Worm (Caenorhabditis elegans) whole organism, L4 larva: ENCODE measurements around the gene K04C1.3.

Experiments
- F37D6.2 ChIP-seq: sonication (generic microtip); optimal IDR thresholded peaks from 2 replicates; lab custom pipeline; 2016; ENCODE audit warnings: mild to moderate bottlenecking, missing genetic modification characterization, missing compliant biosample characterization
- F44E2.7 ChIP-seq: fragments of 200-800 bp; sonication (Bioruptor generic); IDR thresholded peaks from 2 replicates; pipeline ENCODE4 v2.1.2; 2022; ENCODE audit warnings: missing genetic modification characterization, missing compliant biosample characterization
- F49E8.2 ChIP-seq: sonication (generic microtip); optimal IDR thresholded peaks from 2 replicates; lab custom pipeline; 2016; ENCODE audit warnings: missing compliant biosample characterization, mild to moderate bottlenecking, missing genetic modification characterization, borderline replicate concordance
- Y105C5A.15 ChIP-seq: fragments of 200-800 bp; sonication (Bioruptor generic); IDR thresholded peaks from 2 replicates; pipeline ENCODE4 v1.3.6; 2022; ENCODE audit warnings: missing genetic modification characterization, missing compliant biosample characterization
- Y48G9A.11 ChIP-seq: fragments of 200-800 bp; sonication (Bioruptor generic); IDR thresholded peaks from 2 replicates; pipeline ENCODE4 v1.3.6; 2022; ENCODE audit warnings: missing genetic modification reagents, missing genetic modification characterization, missing compliant biosample characterization
- Y5F2A.4 ChIP-seq: fragments of 200-800 bp; sonication (Bioruptor generic); optimal IDR thresholded peaks from 2 replicates; lab custom pipeline; 2018; ENCODE audit warnings: mild to moderate bottlenecking, missing genetic modification characterization, missing compliant biosample characterization
- ama-1 ChIP-seq: fragments of 150-350 bp; optimal IDR thresholded peaks from 2 replicates; lab custom pipeline; 2014; ENCODE audit warnings: inconsistent platforms, mixed read lengths
- ceh-32 ChIP-seq: sonication (generic microtip); optimal IDR thresholded peaks from 2 replicates; lab custom pipeline; 2016; ENCODE audit warnings: mild to moderate bottlenecking, missing genetic modification characterization, missing compliant biosample characterization; ENCODE audit not compliant: poor library complexity
- ceh-44 ChIP-seq: fragments of 200-800 bp; sonication (Bioruptor generic); IDR thresholded peaks from 2 replicates; pipeline ENCODE4 v1.3.6; 2022; ENCODE audit warnings: missing genetic modification reagents, missing genetic modification characterization, missing compliant biosample characterization
- ctbp-1 ChIP-seq: fragments of 200-800 bp; sonication (Bioruptor generic); IDR thresholded peaks from 2 replicates; pipeline ENCODE4 v1.3.6; 2022; ENCODE audit warnings: missing genetic modification reagents, missing genetic modification characterization, missing compliant biosample characterization
- daf-12 ChIP-seq: fragments of 150-350 bp; optimal IDR thresholded peaks from 2 replicates; lab custom pipeline; 2014; ENCODE audit warnings: missing biosample characterization, missing genetic modification reagents, missing genetic modification characterization
- daf-16 ChIP-seq, 3 experiments: sonication (generic microtip); optimal IDR thresholded peaks; 2 replicates each; lab custom pipeline; 2016 to 2017; ENCODE audit warnings: missing genetic modification characterization in 3 of 3, missing genetic modification reagents in 3 of 3, mild to moderate bottlenecking in 2 of 3, missing compliant biosample characterization in 2 of 3, missing biosample characterization in 1 of 3, moderate library complexity in 1 of 3
- daf-19 ChIP-seq: fragments of 200-800 bp; sonication (Bioruptor generic); conservative IDR thresholded peaks from 2 replicates; pipeline ENCODE4 v1.3.6; 2022; ENCODE audit warnings: missing genetic modification characterization, missing compliant biosample characterization
- dmd-6 ChIP-seq: fragments of 200-800 bp; sonication (Bioruptor generic); IDR thresholded peaks from 2 replicates; pipeline ENCODE4 v1.3.6; 2022; ENCODE audit warnings: missing genetic modification reagents, missing genetic modification characterization, missing compliant biosample characterization
- dmd-9 ChIP-seq: fragments of 200-800 bp; sonication (Bioruptor generic); IDR thresholded peaks from 2 replicates; pipeline ENCODE4 v1.3.6; 2022; ENCODE audit warnings: missing genetic modification reagents, missing genetic modification characterization, missing compliant biosample characterization
- dpl-1 ChIP-seq: fragments of 150-350 bp; optimal IDR thresholded peaks from 2 replicates; lab custom pipeline; 2014; ENCODE audit warnings: missing biosample characterization, missing genetic modification reagents, missing genetic modification characterization
- duxl-1 ChIP-seq: sonication (generic microtip); optimal IDR thresholded peaks from 2 replicates; lab custom pipeline; 2016; ENCODE audit warnings: mild to moderate bottlenecking, missing genetic modification characterization, moderate library complexity, missing compliant biosample characterization; ENCODE audit not compliant: poor library complexity
- egl-43 ChIP-seq: fragments of 200-800 bp; sonication (Bioruptor generic); IDR thresholded peaks from 2 replicates; pipeline ENCODE4 v1.3.6; 2022; ENCODE audit warnings: missing genetic modification reagents, missing genetic modification characterization, missing compliant biosample characterization
- gei-8 ChIP-seq: fragments of 200-800 bp; sonication (Bioruptor generic); optimal IDR thresholded peaks from 2 replicates; lab custom pipeline; 2018; ENCODE audit warnings: mild to moderate bottlenecking, missing genetic modification characterization, missing compliant biosample characterization
- hif-1 ChIP-seq, 2 experiments: sonication (generic microtip); optimal IDR thresholded peaks; 2 replicates each; lab custom pipeline; 2016 to 2017; ENCODE audit warnings: missing compliant biosample characterization in 2 of 2, missing genetic modification characterization in 2 of 2, missing genetic modification reagents in 2 of 2, missing genotype in 2 of 2, mild to moderate bottlenecking in 1 of 2
- lim-7 ChIP-seq: fragments of 200-800 bp; sonication (Bioruptor generic); IDR thresholded peaks from 2 replicates; pipeline ENCODE4 v1.3.6; 2022; ENCODE audit warnings: missing genetic modification characterization, missing compliant biosample characterization
- lin-1 ChIP-seq: fragments of 200-800 bp; sonication (Bioruptor generic); IDR thresholded peaks from 2 replicates; pipeline ENCODE4 v1.3.6; 2022; ENCODE audit warnings: missing genetic modification reagents, missing genetic modification characterization, missing compliant biosample characterization
- lin-29 ChIP-seq: fragments of 200-800 bp; sonication (Bioruptor generic); IDR thresholded peaks from 2 replicates; pipeline ENCODE4 v1.3.6; 2022; ENCODE audit warnings: missing genetic modification reagents, missing genetic modification characterization, missing compliant biosample characterization
- lin-38 ChIP-seq: fragments of 200-800 bp; sonication (Bioruptor generic); IDR thresholded peaks from 2 replicates; pipeline ENCODE4 v1.3.6; 2022; ENCODE audit warnings: missing genetic modification reagents, missing genetic modification characterization, missing compliant biosample characterization
- lir-3 ChIP-seq: sonication (generic microtip); optimal IDR thresholded peaks from 2 replicates; lab custom pipeline; 2016; ENCODE audit warnings: mild to moderate bottlenecking, missing genetic modification characterization, missing compliant biosample characterization
- mdl-1 ChIP-seq, 2 experiments: fragments of 150-350 bp in 1 of 2; sonication (generic microtip) in 1 of 2; optimal IDR thresholded peaks; 2 replicates each; lab custom pipeline; 2014 to 2017; ENCODE audit warnings: missing biosample characterization in 2 of 2, missing genetic modification characterization in 2 of 2
- mdt-29 ChIP-seq: fragments of 200-800 bp; sonication (Bioruptor generic); IDR thresholded peaks from 2 replicates; pipeline ENCODE4 v1.3.6; 2022; ENCODE audit warnings: missing genetic modification reagents, missing genetic modification characterization, missing compliant biosample characterization
- mxl-2 ChIP-seq: fragments of 200-800 bp; sonication (Bioruptor generic); conservative IDR thresholded peaks from 2 replicates; pipeline ENCODE4 v1.3.6; 2022; ENCODE audit warnings: missing genetic modification reagents, missing genetic modification characterization, missing compliant biosample characterization
- nhr-10 ChIP-seq: fragments of 150-350 bp; optimal IDR thresholded peaks from 2 replicates; lab custom pipeline; 2014; ENCODE audit warnings: missing biosample characterization, missing genetic modification characterization
- nhr-11 ChIP-seq: fragments of 150-350 bp; optimal IDR thresholded peaks from 2 replicates; lab custom pipeline; 2014; ENCODE audit warnings: missing biosample characterization, missing genetic modification characterization
- nhr-28 ChIP-seq: fragments of 150-350 bp; optimal IDR thresholded peaks from 2 replicates; lab custom pipeline; 2014; ENCODE audit warnings: missing biosample characterization, missing genetic modification characterization
- nhr-42 ChIP-seq: fragments of 200-800 bp; sonication (Bioruptor generic); IDR thresholded peaks from 2 replicates; pipeline ENCODE4 v1.3.6; 2022; ENCODE audit warnings: missing genetic modification characterization, missing compliant biosample characterization
- nhr-76 ChIP-seq: fragments of 150-350 bp; optimal IDR thresholded peaks from 2 replicates; lab custom pipeline; 2014; ENCODE audit warnings: missing biosample characterization, missing genetic modification characterization
- nhr-77 ChIP-seq: fragments of 150-350 bp; optimal IDR thresholded peaks from 2 replicates; lab custom pipeline; 2014; ENCODE audit warnings: missing biosample characterization, missing genetic modification characterization
- pha-4 ChIP-seq, 2 experiments: fragments of 150-350 bp in 1 of 2; fragments of 200-800 bp in 1 of 2; sonication (Bioruptor generic) in 1 of 2; IDR thresholded peaks in 1 of 2; optimal IDR thresholded peaks in 1 of 2; 2 replicates each; pipeline versions ENCODE4 v1.3.6 to Lab custom; 2014 to 2022; ENCODE audit warnings: missing genetic modification characterization in 2 of 2, missing genetic modification reagents in 2 of 2, missing biosample characterization in 1 of 2, missing compliant biosample characterization in 1 of 2
- pqm-1 ChIP-seq: sonication (generic microtip); optimal IDR thresholded peaks from 2 replicates; lab custom pipeline; 2017; ENCODE audit warnings: missing biosample characterization, missing genetic modification characterization
- rbr-2 ChIP-seq: sonication (generic microtip); optimal IDR thresholded peaks from 2 replicates; lab custom pipeline; 2016; ENCODE audit warnings: missing genotype, missing genetic modification characterization, missing compliant biosample characterization
- sdz-12 ChIP-seq: fragments of 200-800 bp; sonication (Bioruptor generic); optimal IDR thresholded peaks from 2 replicates; lab custom pipeline; 2018; ENCODE audit warnings: mild to moderate bottlenecking, missing genetic modification characterization, missing compliant biosample characterization
- set-16 ChIP-seq: fragments of 200-800 bp; sonication (Bioruptor generic); IDR thresholded peaks from 2 replicates; pipeline ENCODE4 v1.3.6; 2022; ENCODE audit warnings: missing genetic modification reagents, missing genetic modification characterization, missing compliant biosample characterization
- spr-3 ChIP-seq: fragments of 200-800 bp; sonication (Bioruptor generic); optimal IDR thresholded peaks from 2 replicates; lab custom pipeline; 2018; ENCODE audit warnings: mild to moderate bottlenecking, missing genetic modification characterization, missing compliant biosample characterization
- vab-7 ChIP-seq: fragments of 200-800 bp; sonication (Bioruptor generic); IDR thresholded peaks from 2 replicates; pipeline ENCODE4 v1.3.6; 2022; ENCODE audit warnings: missing genetic modification reagents, missing genetic modification characterization, missing compliant biosample characterization
- zag-1 ChIP-seq: fragments of 150-350 bp; optimal IDR thresholded peaks from 2 replicates; lab custom pipeline; 2014; ENCODE audit warnings: missing biosample characterization, missing genetic modification characterization
- zfp-3 ChIP-seq: fragments of 200-800 bp; sonication (Bioruptor generic); conservative IDR thresholded peaks from 2 replicates; pipeline ENCODE4 v1.3.6; 2022; ENCODE audit warnings: missing genetic modification reagents, missing genetic modification characterization, missing compliant biosample characterization
- ztf-11 ChIP-seq: fragments of 150-350 bp; optimal IDR thresholded peaks from 2 replicates; lab custom pipeline; 2014; ENCODE audit warnings: missing biosample characterization, missing genetic modification characterization
- ztf-7 ChIP-seq: fragments of 150-350 bp; optimal IDR thresholded peaks from 2 replicates; lab custom pipeline; 2014; ENCODE audit warnings: missing biosample characterization, missing genetic modification characterization

The K04C1.3 gene

ce11 chrX:14225273-14225672 is 17.9 kb downstream of the K04C1.3 start, which contains the start of gene cyp-13B2 (continued):
- TF ChIP-seq lin-1 (GFP tag; lab: Robert Waterston, UW) = no peak
- TF ChIP-seq F44E2.7 = no peak
- no peak for TF ChIP-seq dpl-1 (GFP tag; lab: Kevin White, UChicago)
- no peak for TF ChIP-seq nhr-10 (tag; lab: Kevin White, UChicago)
- TF ChIP-seq, all 104 proteins: peak for 0

DNA sequence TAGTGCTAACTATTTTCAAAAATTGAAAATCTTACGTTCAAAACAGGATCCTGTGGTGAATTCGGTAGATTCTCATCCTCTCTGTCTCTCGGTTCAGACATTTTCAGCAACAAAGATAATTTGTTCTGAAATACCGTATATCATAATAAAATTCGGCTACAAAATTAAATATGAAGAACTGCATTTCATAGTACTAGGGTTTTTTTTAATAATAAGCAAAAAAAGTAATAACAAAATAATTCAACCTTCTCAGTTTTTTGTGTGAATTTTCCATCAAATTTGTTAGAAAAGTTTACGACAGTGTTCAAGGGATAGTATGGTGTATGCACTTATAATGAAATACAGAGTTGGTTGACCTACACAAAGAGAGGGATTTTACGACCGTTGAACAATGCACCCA is 20.0 kb downstream of the K04C1.3 start, which contains the start of gene K06G5.3:
Gene K06G5.3, minus strand, starts transcription at position 101 of the 400 bp plus-strand sequence.
- no peak for TF ChIP-seq duxl-1
- no peak for TF ChIP-seq rbr-2 (tag; lab: Kevin White, UChicago)
- no peak for TF ChIP-seq mdl-1 (tag; optimal IDR thresholded peaks at IDR 0.05; lab: Kevin White, UChicago)
- no peak for TF ChIP-seq F44E2.7

DNA sequence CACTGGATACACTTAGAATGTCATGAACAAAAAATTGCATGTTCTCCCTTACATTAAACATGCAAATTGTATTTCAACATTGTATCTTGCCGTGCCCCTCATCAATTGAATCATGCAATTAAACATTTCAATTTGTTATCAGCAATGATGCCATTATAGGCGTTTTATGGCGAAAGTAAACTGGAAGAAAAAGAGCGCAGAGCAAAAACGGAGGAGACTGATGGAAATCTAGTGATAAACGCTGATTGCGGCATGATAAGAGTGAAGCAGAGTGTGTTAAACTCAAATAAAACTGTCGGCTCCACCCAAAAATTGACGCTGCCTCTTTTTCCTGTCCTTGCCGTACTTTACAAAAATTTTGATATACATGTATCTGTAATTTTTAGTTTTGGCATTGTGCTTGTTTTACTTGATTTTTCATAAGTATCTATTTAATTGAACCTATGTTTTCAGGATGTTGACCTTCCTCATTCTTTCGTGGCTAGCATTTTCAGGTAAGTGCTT is 28.6 kb downstream of the K04C1.3 start, which contains the start of gene K06G5.1:
Gene K06G5.1, plus strand, starts transcription at position 454 of the 504 bp plus-strand sequence.
- TF ChIP-seq lin-29 (GFP tag; lab: Robert Waterston, UW) = no peak
- no peak for TF ChIP-seq Y48G9A.11 (GFP tag; lab: Robert Waterston, UW)
- TF ChIP-seq ceh-32 (tag; lab: Kevin White, UChicago) = no peak
- TF ChIP-seq ztf-11 (tag; lab: Kevin White, UChicago) = no peak
- no peak for TF ChIP-seq dmd-9 (GFP tag; lab: Robert Waterston, UW)
- TF ChIP-seq F44E2.7 = no peak
- no peak for TF ChIP-seq mxl-2 (GFP tag; lab: Robert Waterston, UW)
- peak; percentile 78 for TF ChIP-seq nhr-77 (tag; lab: Kevin White, UChicago)
- no peak for TF ChIP-seq lim-7 (GFP tag; lab: Robert Waterston, UW)
- TF ChIP-seq daf-19 (GFP tag; lab: Robert Waterston, UW) = no peak
- TF ChIP-seq hif-1 (tag; optimal IDR thresholded peaks at IDR 0.05; lab: Kevin White, UChicago) = peak in 1 of 2 experiments; percentile 4
- TF ChIP-seq Y105C5A.15 (GFP tag; lab: Robert Waterston, UW) = no peak
- TF ChIP-seq egl-43 = no peak
- no peak for TF ChIP-seq duxl-1
- TF ChIP-seq lin-1 (GFP tag; lab: Robert Waterston, UW) = peak; percentile 54; the same call in 1 of the 2 replicates
- TF ChIP-seq F49E8.2 (tag; lab: Kevin White, UChicago) = no peak
- TF ChIP-seq Y5F2A.4 (GFP tag; lab: Kevin White, UChicago) = no peak
- TF ChIP-seq lir-3 (tag; lab: Kevin White, UChicago) = no peak
- no peak for TF ChIP-seq lin-38 (GFP tag; lab: Robert Waterston, UW)
- peak; percentile 50; the same call in 1 of the 2 replicates for TF ChIP-seq pha-4 (GFP tag; IDR thresholded peaks at IDR 0.05; lab: Robert Waterston, UW)
- TF ChIP-seq pha-4 (tag; optimal IDR thresholded peaks at IDR 0.05; lab: Kevin White, UChicago) = no peak
- no peak for TF ChIP-seq nhr-76
- no peak for TF ChIP-seq mdt-29
- peak; percentile 97 for TF ChIP-seq nhr-28 (tag; lab: Kevin White, UChicago)
- 0 out of 2 replicates have a peak, but pooled peaks have one; percentile 18 for TF ChIP-seq nhr-42 (GFP tag; lab: Robert Waterston, UW)
- TF ChIP-seq ama-1 (lab: Kevin White, UChicago) = no peak
- TF ChIP-seq zag-1 (tag; lab: Kevin White, UChicago) = no peak
- TF ChIP-seq zfp-3 (GFP tag; lab: Robert Waterston, UW) = no peak
- TF ChIP-seq dmd-6 (GFP tag; lab: Robert Waterston, UW) = peak; percentile 94
- no peak for TF ChIP-seq vab-7 (GFP tag; lab: Robert Waterston, UW)
- TF ChIP-seq mdl-1 (tag; optimal IDR thresholded peaks at IDR 0.05; lab: Kevin White, UChicago) = peak in 1 of 2 experiments; percentile 28
- no peak for TF ChIP-seq F37D6.2
- TF ChIP-seq sdz-12 (GFP tag; lab: Kevin White, UChicago) = no peak
- TF ChIP-seq ceh-44 (GFP tag; lab: Robert Waterston, UW) = no peak
- no peak for TF ChIP-seq set-16 (GFP tag; lab: Robert Waterston, UW)
- TF ChIP-seq nhr-11 (tag; lab: Kevin White, UChicago) = no peak
- TF ChIP-seq ztf-7 (tag; lab: Kevin White, UChicago) = no peak
- no peak for TF ChIP-seq daf-12 (tag; lab: Kevin White, UChicago)
- no peak for TF ChIP-seq gei-8 (GFP tag; lab: Kevin White, UChicago)
- TF ChIP-seq pqm-1 (tag; lab: Kevin White, UChicago) = peak; percentile 100
- TF ChIP-seq daf-16 (GFP tag; optimal IDR thresholded peaks at IDR 0.05; lab: Kevin White, UChicago) = peak in 1 of 2 experiments; percentile 20
- TF ChIP-seq daf-16 (tag; optimal IDR thresholded peaks at IDR 0.05; lab: Kevin White, UChicago) = peak; percentile 92
- no peak for TF ChIP-seq spr-3
- no peak for TF ChIP-seq ctbp-1 (GFP tag; lab: Robert Waterston, UW)
